Worm (Caenorhabditis elegans): ENCODE measurements around the gene tbx-35.

DNA sequence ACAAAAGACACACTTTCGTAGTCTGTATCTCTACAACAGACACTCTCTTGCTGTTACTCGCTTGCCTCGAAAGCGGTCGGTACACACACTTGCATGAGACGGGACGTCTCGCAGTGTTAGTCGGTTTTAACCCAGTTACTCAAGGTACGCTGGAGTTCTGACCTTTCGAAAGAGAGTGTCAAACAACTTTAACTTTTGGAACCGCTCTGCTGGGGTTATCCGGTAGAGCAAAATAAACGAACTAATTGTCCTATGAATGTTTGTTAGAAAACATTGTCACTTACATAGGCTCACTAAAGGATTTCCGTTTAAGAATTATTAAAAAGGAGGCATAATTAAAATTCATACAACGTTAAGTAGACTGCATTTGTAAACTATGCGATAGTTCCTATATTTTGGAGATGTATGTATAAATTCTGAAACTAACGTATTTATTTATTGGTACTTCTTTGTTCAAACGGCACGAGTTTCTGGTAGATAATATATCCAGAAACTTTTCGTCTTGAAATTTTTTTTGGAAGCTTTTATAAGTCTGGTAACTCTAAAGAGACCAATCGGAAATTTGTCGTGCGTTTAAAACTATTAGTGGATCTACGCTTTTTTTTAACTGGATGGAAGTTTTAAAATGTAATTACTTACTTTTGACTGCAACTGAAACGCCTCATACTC, 18.4 kb upstream of the tbx-35 start:
- TF ChIP-seq alr-1 (tag; optimal IDR thresholded peaks at IDR 0.05) (no peak), snpc-4 (tag; optimal IDR thresholded peaks at IDR 0.05) (peak; percentile 100), ama-1 (optimal IDR thresholded peaks at IDR 0.05) (peak; percentile 100), mab-5 (tag; optimal IDR thresholded peaks at IDR 0.05) (peak; percentile 96), mdl-1 (tag; optimal IDR thresholded peaks at IDR 0.05) (peak; percentile 88 to 92), nhr-6 (tag; optimal IDR thresholded peaks at IDR 0.05) (peak; percentile 98)
